Fruit fly (Drosophila melanogaster) whole organism, embryonic: ENCODE results near the gene beag.
A peak's percentile ranks its signal among the peaks of the same experiment; 100 is the strongest.

ENCODE experiments used
- Ada2b ChIP-seq: fragments of 200-800 bp; sonication (Bioruptor generic); IDR thresholded peaks from 2 replicates; pipeline ENCODE4 v1.3.6; 2022; ENCODE audit warnings: missing biosample characterization, missing genetic modification characterization
- CG10274 ChIP-seq: fragments of 200-800 bp; sonication (Bioruptor generic); optimal IDR thresholded peaks from 3 replicates; lab custom pipeline; 2017; ENCODE audit warnings: missing biosample characterization, mild to moderate bottlenecking, missing genetic modification characterization
- CG11560 ChIP-seq: fragments of 200-800 bp; sonication (Bioruptor generic); IDR thresholded peaks from 3 replicates; pipeline ENCODE4 v1.3.6; 2022; ENCODE audit warnings: missing biosample characterization, missing genetic modification characterization
- CG14441 ChIP-seq: fragments of 200-800 bp; sonication (Bioruptor generic); IDR thresholded peaks from 2 replicates; pipeline ENCODE4 v1.3.6; 2022; ENCODE audit warnings: missing biosample characterization, missing genetic modification characterization
- CG14860 ChIP-seq: fragments of 200-800 bp; sonication (Bioruptor generic); IDR thresholded peaks from 3 replicates; pipeline ENCODE4 v1.3.6; 2022; ENCODE audit warnings: missing biosample characterization, missing genetic modification characterization; ENCODE audit not compliant: partially characterized antibody
- CG17359 ChIP-seq: fragments of 200-800 bp; sonication (Bioruptor generic); optimal IDR thresholded peaks from 3 replicates; lab custom pipeline; 2018; ENCODE audit warnings: missing biosample characterization, mild to moderate bottlenecking, missing genetic modification characterization, moderate library complexity
- CG17361 ChIP-seq: fragments of 200-800 bp; sonication (Bioruptor generic); IDR thresholded peaks from 3 replicates; pipeline ENCODE4 v1.3.6; 2022; ENCODE audit warnings: missing biosample characterization, missing genetic modification characterization
- CG17385 ChIP-seq: fragments of 200-800 bp; sonication (Bioruptor generic); optimal IDR thresholded peaks from 3 replicates; lab custom pipeline; 2018; ENCODE audit warnings: missing biosample characterization, mild to moderate bottlenecking, missing genetic modification characterization
- CG17612 ChIP-seq: fragments of 200-800 bp; sonication (Bioruptor generic); IDR thresholded peaks from 2 replicates; pipeline ENCODE4 v1.3.6; 2022; ENCODE audit warnings: missing biosample characterization, missing genetic modification characterization
- CG17912 ChIP-seq: fragments of 200-800 bp; sonication (Bioruptor generic); optimal IDR thresholded peaks from 2 replicates; lab custom pipeline; 2018; ENCODE audit warnings: missing biosample characterization, mild to moderate bottlenecking, missing genetic modification characterization
- CG18011 ChIP-seq: fragments of 200-800 bp; sonication (Bioruptor generic); optimal IDR thresholded peaks from 2 replicates; lab custom pipeline; 2017; ENCODE audit warnings: missing biosample characterization, missing genetic modification characterization, mild to moderate bottlenecking, moderate library complexity, missing genotype
- CG30020 ChIP-seq: fragments of 200-800 bp; optimal IDR thresholded peaks from 2 replicates; lab custom pipeline; 2019; ENCODE audit warnings: missing biosample characterization, mild to moderate bottlenecking, missing genetic modification characterization, moderate library complexity
- CG3163 ChIP-seq: fragments of 200-800 bp; sonication (Bioruptor generic); optimal IDR thresholded peaks from 3 replicates; lab custom pipeline; 2016; ENCODE audit warnings: missing biosample characterization, missing genetic modification characterization
- CG3847 ChIP-seq: fragments of 200-800 bp; sonication (Bioruptor generic); IDR thresholded peaks from 2 replicates; pipeline ENCODE4 v1.3.6; 2022; ENCODE audit warnings: missing biosample characterization, missing genetic modification characterization
- CG5245 ChIP-seq: fragments of 200-800 bp; sonication (Bioruptor generic); optimal IDR thresholded peaks from 3 replicates; lab custom pipeline; 2016; ENCODE audit warnings: missing biosample characterization, missing genetic modification characterization
- CG6683 ChIP-seq: fragments of 200-800 bp; sonication (Bioruptor generic); optimal IDR thresholded peaks from 2 replicates; lab custom pipeline; 2017; ENCODE audit warnings: missing biosample characterization, mild to moderate bottlenecking, missing genetic modification characterization, missing genetic modification reagents
- CG8290 ChIP-seq, 3 experiments: fragments of 200-800 bp; sonication (Bioruptor generic); optimal IDR thresholded peaks; 2 replicates each; lab custom pipeline; 2016 to 2019; ENCODE audit warnings: missing biosample characterization in 3 of 3, missing genetic modification characterization in 3 of 3, mild to moderate bottlenecking in 2 of 3, moderate library complexity in 1 of 3
- CG9876 ChIP-seq: fragments of 200-800 bp; sonication (Bioruptor generic); optimal IDR thresholded peaks from 2 replicates; lab custom pipeline; 2016; ENCODE audit warnings: missing biosample characterization, missing genetic modification characterization
- Doc2 ChIP-seq: fragments of 200-800 bp; sonication (Bioruptor generic); IDR thresholded peaks from 2 replicates; pipeline ENCODE4 v1.3.6; 2022; ENCODE audit warnings: missing biosample characterization, missing genetic modification characterization
- Gsc ChIP-seq: fragments of 200-800 bp; sonication (Bioruptor generic); IDR thresholded peaks from 2 replicates; pipeline ENCODE4 v1.3.6; 2022; ENCODE audit warnings: missing biosample characterization, missing genetic modification characterization
- Hsf ChIP-seq: fragments of 200-800 bp; sonication (Bioruptor generic); optimal IDR thresholded peaks from 3 replicates; lab custom pipeline; 2016; ENCODE audit warnings: missing biosample characterization, missing genetic modification characterization
- NC2α ChIP-seq: fragments of 200-800 bp; sonication (Bioruptor generic); optimal IDR thresholded peaks from 2 replicates; lab custom pipeline; 2016; ENCODE audit warnings: missing biosample characterization, missing genetic modification characterization
- Xrp1 ChIP-seq: fragments of 200-800 bp; sonication (Bioruptor generic); IDR thresholded peaks from 2 replicates; pipeline ENCODE4 v1.3.6; 2022; ENCODE audit warnings: missing biosample characterization, missing genetic modification characterization
- ash1 ChIP-seq: fragments of 200-800 bp; sonication (Bioruptor generic); optimal IDR thresholded peaks from 2 replicates; lab custom pipeline; 2018; ENCODE audit warnings: missing biosample characterization, mild to moderate bottlenecking, missing genetic modification characterization
- bbx ChIP-seq: fragments of 200-800 bp; sonication (Bioruptor generic); IDR thresholded peaks from 2 replicates; pipeline ENCODE4 v1.3.6; 2022; ENCODE audit warnings: missing biosample characterization, missing genetic modification characterization; ENCODE audit not compliant: partially characterized antibody
- cg ChIP-seq: fragments of 200-800 bp; sonication (Bioruptor generic); optimal IDR thresholded peaks from 3 replicates; lab custom pipeline; 2019; ENCODE audit warnings: missing biosample characterization, mild to moderate bottlenecking, missing genetic modification characterization, moderate library complexity
- ewg ChIP-seq: fragments of 200-800 bp; sonication (Bioruptor generic); optimal IDR thresholded peaks from 3 replicates; lab custom pipeline; 2017; ENCODE audit warnings: mild to moderate bottlenecking, missing biosample characterization, missing genetic modification reagents, missing genetic modification characterization
- fd96Cb ChIP-seq: fragments of 200-800 bp; sonication (Bioruptor generic); optimal IDR thresholded peaks from 2 replicates; lab custom pipeline; 2018; ENCODE audit warnings: missing biosample characterization, mild to moderate bottlenecking, missing genetic modification characterization, moderate library complexity
- gcm2 ChIP-seq: fragments of 200-800 bp; sonication (Bioruptor generic); optimal IDR thresholded peaks from 2 replicates; lab custom pipeline; 2016; ENCODE audit warnings: missing biosample characterization, missing genetic modification characterization
- grn ChIP-seq: fragments of 200-800 bp; sonication (Bioruptor generic); optimal IDR thresholded peaks from 3 replicates; lab custom pipeline; 2017; ENCODE audit warnings: missing biosample characterization, missing genetic modification characterization
- gsb ChIP-seq: fragments of 200-800 bp; sonication (Bioruptor generic); IDR thresholded peaks from 2 replicates; pipeline ENCODE4 v1.3.6; 2022; ENCODE audit warnings: missing biosample characterization, missing genetic modification characterization
- insv ChIP-seq, 2 experiments: fragments of 200-800 bp; sonication (Bioruptor generic); optimal IDR thresholded peaks; 3 replicates each; lab custom pipeline; 2016 to 2018; ENCODE audit warnings: missing biosample characterization in 2 of 2, missing genetic modification characterization in 2 of 2
- knrl ChIP-seq: fragments of 200-800 bp; sonication (Bioruptor generic); IDR thresholded peaks from 3 replicates; pipeline ENCODE4 v1.3.6; 2022; ENCODE audit warnings: missing biosample characterization, missing genetic modification characterization; ENCODE audit not compliant: partially characterized antibody
- lov ChIP-seq, 2 experiments: fragments of 200-800 bp in 1 of 2; fragments of >200 bp in 1 of 2; sonication (Bioruptor generic) in 1 of 2; IDR thresholded peaks in 1 of 2; optimal IDR thresholded peaks in 1 of 2; 2 replicates in 1 of 2; 3 replicates in 1 of 2; pipeline versions ENCODE4 v1.3.6 to Lab custom; 2017 to 2022; ENCODE audit warnings: missing biosample characterization in 1 of 2, missing genetic modification characterization in 1 of 2
- nmo ChIP-seq: fragments of 200-800 bp; sonication (Bioruptor generic); optimal IDR thresholded peaks from 2 replicates; lab custom pipeline; 2018; ENCODE audit warnings: missing biosample characterization, mild to moderate bottlenecking, missing genetic modification characterization, moderate library complexity
- nom ChIP-seq: fragments of 200-800 bp; sonication (Bioruptor generic); optimal IDR thresholded peaks from 2 replicates; lab custom pipeline; 2017; ENCODE audit warnings: missing biosample characterization, missing genetic modification characterization, mild to moderate bottlenecking, moderate library complexity, missing genetic modification reagents
- prd ChIP-seq, 3 experiments: fragments of >200 bp in 2 of 3; fragments of 200-800 bp in 1 of 3; sonication (Bioruptor generic) in 1 of 3; optimal IDR thresholded peaks in 2 of 3; IDR thresholded peaks in 1 of 3; 2 replicates in 2 of 3; 3 replicates in 1 of 3; pipeline versions ENCODE4 v1.3.6 to Lab custom; 2017 to 2022; ENCODE audit warnings: missing biosample characterization in 1 of 3, missing genetic modification characterization in 1 of 3
- pzg ChIP-seq: fragments of 200-800 bp; sonication (Bioruptor generic); optimal IDR thresholded peaks from 3 replicates; lab custom pipeline; 2018; ENCODE audit warnings: missing biosample characterization, mild to moderate bottlenecking, missing genetic modification characterization, moderate library complexity
- ranshi ChIP-seq: fragments of 200-800 bp; sonication (Bioruptor generic); IDR thresholded peaks from 2 replicates; pipeline ENCODE4 v1.3.6; 2022; ENCODE audit warnings: missing biosample characterization, missing genetic modification characterization
- ro ChIP-seq: fragments of 200-800 bp; sonication (Bioruptor generic); IDR thresholded peaks from 2 replicates; pipeline ENCODE4 v1.3.6; 2022; ENCODE audit warnings: missing biosample characterization, missing genetic modification characterization
- sc ChIP-seq, 3 experiments: fragments of >200 bp in 2 of 3; fragments of 200-800 bp in 1 of 3; sonication (Bioruptor generic) in 1 of 3; optimal IDR thresholded peaks; 2 replicates in 2 of 3; 3 replicates in 1 of 3; lab custom pipeline; 2017; ENCODE audit warnings: mild to moderate bottlenecking in 1 of 3, missing biosample characterization in 1 of 3, missing genetic modification characterization in 1 of 3, missing genetic modification reagents in 1 of 3
- sima ChIP-seq: fragments of 200-800 bp; sonication (Bioruptor generic); optimal IDR thresholded peaks from 2 replicates; lab custom pipeline; 2016; ENCODE audit warnings: missing biosample characterization, missing genetic modification characterization
- slbo ChIP-seq: fragments of 200-800 bp; sonication (Bioruptor generic); IDR thresholded peaks from 2 replicates; pipeline ENCODE4 v1.3.6; 2022; ENCODE audit warnings: missing biosample characterization, missing genetic modification characterization
- slou ChIP-seq: fragments of 200-800 bp; sonication (Bioruptor generic); optimal IDR thresholded peaks from 3 replicates; lab custom pipeline; 2016; ENCODE audit warnings: missing biosample characterization, missing genetic modification characterization
- slp2 ChIP-seq: fragments of 200-800 bp; sonication (Bioruptor generic); optimal IDR thresholded peaks from 2 replicates; lab custom pipeline; 2016; ENCODE audit warnings: missing biosample characterization, missing genetic modification characterization
- ssp ChIP-seq: fragments of 200-800 bp; sonication (Bioruptor generic); IDR thresholded peaks from 2 replicates; pipeline ENCODE4 v1.3.6; 2022; ENCODE audit warnings: missing biosample characterization, missing genetic modification characterization
- vvl ChIP-seq: fragments of 200-800 bp; sonication (Bioruptor generic); IDR thresholded peaks from 2 replicates; pipeline ENCODE4 v1.3.6; 2022; ENCODE audit warnings: missing biosample characterization, missing genetic modification characterization
- zfh2 ChIP-seq: fragments of 200-800 bp; sonication (Bioruptor generic); optimal IDR thresholded peaks from 2 replicates; lab custom pipeline; 2016; ENCODE audit warnings: missing biosample characterization, missing genetic modification characterization

The beag gene

DNA sequence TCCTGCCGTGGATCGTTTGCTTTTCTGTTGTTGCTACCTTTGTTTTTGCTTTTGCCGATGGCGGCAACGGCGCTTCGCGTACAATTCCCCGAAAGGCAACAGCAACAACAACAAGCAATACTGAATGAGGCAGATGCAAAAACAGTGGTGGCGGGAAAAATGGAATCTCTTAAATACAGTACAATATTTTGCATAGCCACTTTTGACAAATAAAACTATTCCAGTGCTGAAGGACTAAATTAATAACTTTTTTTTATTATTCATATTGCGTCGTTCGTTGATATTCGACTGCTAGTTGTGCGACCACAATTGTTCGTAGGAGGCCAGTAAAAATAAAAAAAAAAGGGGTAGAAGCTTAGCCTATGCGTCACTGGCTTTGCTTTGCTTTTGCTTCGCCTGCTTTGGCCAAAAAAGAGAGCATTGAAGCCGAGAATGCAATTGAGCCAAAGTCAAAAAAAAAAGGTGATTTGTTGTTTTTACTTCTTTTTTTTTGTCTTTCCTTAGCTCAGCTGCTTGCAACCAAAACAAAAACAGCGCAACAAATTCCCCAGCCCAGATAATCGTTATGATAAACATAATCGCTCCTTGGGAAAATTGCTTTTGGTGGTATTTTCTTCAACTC, 33.0 kb downstream of the beag start (continued):
- TF ChIP-seq lov (optimal IDR thresholded peaks at IDR 0.05; lab: Kevin White, UChicago) (no peak), lov (GFP tag; IDR thresholded peaks at IDR 0.05; lab: Robert Waterston, UW) (peak; percentile 85), CG6683 (peak; percentile 73), ranshi (GFP tag; lab: Robert Waterston, UW) (peak; percentile 93), cg (GFP tag; lab: Kevin White, UChicago) (no peak), insv (GFP tag; optimal IDR thresholded peaks at IDR 0.05; lab: Kevin White, UChicago) (peak in 1 of 2 experiments; percentile 3), prd (optimal IDR thresholded peaks at IDR 0.05; lab: Kevin White, UChicago) (no peak), prd (GFP tag; IDR thresholded peaks at IDR 0.05; lab: Robert Waterston, UW) (peak; percentile 90), CG17359 (tag; lab: Kevin White, UChicago) (peak; percentile 95), Hsf (GFP tag; lab: Kevin White, UChicago) (peak; percentile 90), ewg (GFP tag; lab: Kevin White, UChicago) (peak; percentile 86), CG5245 (GFP tag; lab: Kevin White, UChicago) (peak; percentile 85), CG17385 (GFP tag; lab: Kevin White, UChicago) (peak; percentile 84), sima (GFP tag; lab: Kevin White, UChicago) (peak; percentile 8), CG18011 (GFP tag; lab: Kevin White, UChicago) (peak; percentile 70), ash1 (GFP tag; lab: Kevin White, UChicago) (peak; percentile 53), zfh2 (peak; percentile 83), CG3847 (GFP tag; lab: Robert Waterston, UW) (peak; percentile 86), CG8290 (GFP tag; optimal IDR thresholded peaks at IDR 0.05; lab: Kevin White, UChicago) (peak; percentile 53), CG8290 (tag; optimal IDR thresholded peaks at IDR 0.05; lab: Kevin White, UChicago) (peak in 1 of 2 experiments; percentile 81), CG17912 (no peak), CG11560 (peak; percentile 69; the same call in 2 of the 3 replicates), knrl (no peak), gsb (GFP tag; lab: Robert Waterston, UW) (peak; percentile 81), nom (GFP tag; lab: Kevin White, UChicago) (peak; percentile 97), Xrp1 (GFP tag; lab: Robert Waterston, UW) (peak; percentile 91), CG3163 (peak; percentile 54), ssp (GFP tag; lab: Robert Waterston, UW) (peak; percentile 78), bbx (no peak), nmo (GFP tag; lab: Kevin White, UChicago) (peak; percentile 82), CG30020 (tag; lab: Kevin White, UChicago) (peak; percentile 19), NC2α (peak; percentile 59), CG10274 (GFP tag; lab: Kevin White, UChicago) (peak; percentile 69), Gsc (GFP tag; lab: Robert Waterston, UW) (no peak), CG17361 (GFP tag; lab: Robert Waterston, UW) (peak; percentile 88), grn (GFP tag; lab: Kevin White, UChicago) (no peak), CG9876 (GFP tag; lab: Kevin White, UChicago) (no peak), Ada2b (GFP tag; lab: Robert Waterston, UW) (peak; percentile 89), slp2 (peak; percentile 58), pzg (GFP tag; lab: Kevin White, UChicago) (peak; percentile 1), CG17612 (GFP tag; lab: Robert Waterston, UW) (no peak), vvl (peak; percentile 92), slbo (GFP tag; lab: Robert Waterston, UW) (peak; percentile 95), gcm2 (GFP tag; lab: Kevin White, UChicago) (peak; percentile 85), CG14441 (peak; percentile 91), Doc2 (no peak), CG14860 (GFP tag; lab: Robert Waterston, UW) (no peak), ro (peak; percentile 65), sc (optimal IDR thresholded peaks at IDR 0.05; lab: Kevin White, UChicago) (no peak), sc (GFP tag; optimal IDR thresholded peaks at IDR 0.05; lab: Kevin White, UChicago) (peak; percentile 61), slou (GFP tag; lab: Kevin White, UChicago) (peak; percentile 28), fd96Cb (peak; percentile 87)
